Fruit fly (Drosophila melanogaster): Measurements from ENCODE around the gene XNP.

Gene XNP

dm6 chr3R:25515450-25516288, 33.0 kb upstream of the XNP start, which contains the start of gene msi (continued):
- TF ChIP-seq org-1 (GFP tag; optimal IDR thresholded peaks at IDR 0.05) (peak; percentile 96), CG14965 (GFP tag; optimal IDR thresholded peaks at IDR 0.05; ENCODE audit: borderline replicate concordance) (peak; percentile 9), trem (tag; optimal IDR thresholded peaks at IDR 0.05) (peak; percentile 97), CG43689 (GFP tag; IDR thresholded peaks at IDR 0.05) (peak; percentile 98), tgo (GFP tag; IDR thresholded peaks at IDR 0.05) (peak; percentile 100), CG3407 (GFP tag; optimal IDR thresholded peaks at IDR 0.05) (peak; percentile 98), da (GFP tag; optimal IDR thresholded peaks at IDR 0.05) (no peak), CG12104 (GFP tag; optimal IDR thresholded peaks at IDR 0.05) (peak; percentile 96), kah (GFP tag; optimal IDR thresholded peaks at IDR 0.05) (peak; percentile 99), CG2116 (GFP tag; optimal IDR thresholded peaks at IDR 0.05) (peak; percentile 80), CG11695 (GFP tag; IDR thresholded peaks at IDR 0.05) (peak; percentile 99), eve (GFP tag; optimal IDR thresholded peaks at IDR 0.05) (peak in 1 of 2 experiments; percentile 58), al (GFP tag; IDR thresholded peaks at IDR 0.05) (peak; percentile 98), gcm2 (GFP tag; optimal IDR thresholded peaks at IDR 0.05) (no peak), CG9727 (GFP tag; optimal IDR thresholded peaks at IDR 0.05) (peak; percentile 99), Dfd (GFP tag; optimal IDR thresholded peaks at IDR 0.05) (no peak), CG14710 (tag; optimal IDR thresholded peaks at IDR 0.05) (peak; percentile 98), kni (GFP tag; optimal IDR thresholded peaks at IDR 0.05) (peak; percentile 68), CG9215 (GFP tag; IDR thresholded peaks at IDR 0.05) (peak; percentile 98), gsb-n (tag; optimal IDR thresholded peaks at IDR 0.05) (peak; percentile 100), CG14860 (GFP tag; IDR thresholded peaks at IDR 0.05; ENCODE audit: partially characterized antibody) (0 out of 3 replicates have a peak, but pooled peaks have one; percentile 21), pfk (GFP tag; optimal IDR thresholded peaks at IDR 0.05) (peak; percentile 33), CG11696 (GFP tag; IDR thresholded peaks at IDR 0.05) (peak; percentile 93), tap (tag; optimal IDR thresholded peaks at IDR 0.05) (peak; percentile 98), CG11723 (GFP tag; optimal IDR thresholded peaks at IDR 0.05) (peak; percentile 92), bbx (GFP tag; IDR thresholded peaks at IDR 0.05; ENCODE audit: partially characterized antibody) (peak; percentile 65), run (tag; optimal IDR thresholded peaks at IDR 0.05) (peak; percentile 99), Dip3 (GFP tag; optimal IDR thresholded peaks at IDR 0.05) (peak; percentile 56), CG32772 (GFP tag; IDR thresholded peaks at IDR 0.05) (peak; percentile 99), CG32767 (GFP tag; IDR thresholded peaks at IDR 0.05) (peak; percentile 99), peb (GFP tag; IDR thresholded peaks at IDR 0.05) (peak; percentile 97), CG8944 (GFP tag; optimal IDR thresholded peaks at IDR 0.05) (peak; percentile 74), ci (GFP tag; IDR thresholded peaks at IDR 0.05) (peak; percentile 98), CG16863 (GFP tag; optimal IDR thresholded peaks at IDR 0.05) (peak; percentile 62), disco-r (GFP tag; optimal IDR thresholded peaks at IDR 0.05) (peak; percentile 20), Dp (GFP tag; optimal IDR thresholded peaks at IDR 0.05) (peak; percentile 29), row (GFP tag; IDR thresholded peaks at IDR 0.05) (peak; percentile 100), ara (GFP tag; IDR thresholded peaks at IDR 0.05) (peak; percentile 99), CG2678 (tag; optimal IDR thresholded peaks at IDR 0.05) (peak; percentile 100), onecut (GFP tag; IDR thresholded peaks at IDR 0.05) (peak; percentile 93), CG5245 (GFP tag; optimal IDR thresholded peaks at IDR 0.05) (peak; percentile 93), yki (optimal IDR thresholded peaks at IDR 0.05) (peak; percentile 54), pb (GFP tag; optimal IDR thresholded peaks at IDR 0.05) (peak; percentile 81), CG15073 (GFP tag; optimal IDR thresholded peaks at IDR 0.05) (peak; percentile 76), CG14441 (GFP tag; IDR thresholded peaks at IDR 0.05) (peak; percentile 98), nmo (GFP tag; optimal IDR thresholded peaks at IDR 0.05) (peak; percentile 100), ase (GFP tag; IDR thresholded peaks at IDR 0.05) (peak; percentile 99), CG8924 (tag; optimal IDR thresholded peaks at IDR 0.05) (peak; percentile 100), CG18764 (GFP tag; optimal IDR thresholded peaks at IDR 0.05) (peak; percentile 93), wek (GFP tag; optimal IDR thresholded peaks at IDR 0.05) (peak; percentile 80)

Measured in whole organism, embryonic.